Fruit fly (Drosophila melanogaster) whole organism, embryonic: ENCODE results near the gene sni.

ENCODE experiments used
- ATbp ChIP-seq: fragments of 200-800 bp; sonication (Bioruptor generic); optimal IDR thresholded peaks from 2 replicates; lab custom pipeline; 2017; ENCODE audit warnings: missing biosample characterization, mild to moderate bottlenecking, missing genetic modification characterization, missing genetic modification reagents
- Antp ChIP-seq: fragments of 200-800 bp; sonication (Bioruptor generic); optimal IDR thresholded peaks from 3 replicates; lab custom pipeline; 2016; ENCODE audit warnings: missing biosample characterization, missing genetic modification characterization
- Blimp-1 ChIP-seq: fragments of 200-800 bp; sonication (Bioruptor generic); optimal IDR thresholded peaks from 3 replicates; lab custom pipeline; 2018; ENCODE audit warnings: missing biosample characterization, missing genetic modification characterization, mild to moderate bottlenecking, moderate library complexity, missing genetic modification reagents
- CG10147 ChIP-seq: fragments of 200-800 bp; sonication (Bioruptor generic); optimal IDR thresholded peaks from 2 replicates; lab custom pipeline; 2019; ENCODE audit warnings: missing biosample characterization, mild to moderate bottlenecking, missing genetic modification characterization, moderate library complexity
- CG10267 ChIP-seq: fragments of 200-800 bp; sonication (Bioruptor generic); optimal IDR thresholded peaks from 2 replicates; lab custom pipeline; 2018; ENCODE audit warnings: missing biosample characterization, mild to moderate bottlenecking, missing genetic modification characterization, moderate library complexity
- CG11456 ChIP-seq: fragments of 200-800 bp; sonication (Bioruptor generic); IDR thresholded peaks from 3 replicates; pipeline ENCODE4 v1.3.6; 2022; ENCODE audit warnings: missing biosample characterization, missing genetic modification characterization
- CG11695 ChIP-seq: fragments of 200-800 bp; sonication (Bioruptor generic); IDR thresholded peaks from 3 replicates; pipeline ENCODE4 v1.3.6; 2022; ENCODE audit warnings: missing biosample characterization, missing genetic modification characterization
- CG11696 ChIP-seq: fragments of 200-800 bp; sonication (Bioruptor generic); IDR thresholded peaks from 2 replicates; pipeline ENCODE4 v1.3.6; 2022; ENCODE audit warnings: missing biosample characterization, missing genetic modification characterization
- CG15696 ChIP-seq: fragments of 200-800 bp; sonication (Bioruptor generic); optimal IDR thresholded peaks from 2 replicates; lab custom pipeline; 2019; ENCODE audit warnings: missing biosample characterization, mild to moderate bottlenecking, missing genetic modification characterization, moderate library complexity
- CG16815 ChIP-seq: fragments of 200-800 bp; sonication (Bioruptor generic); optimal IDR thresholded peaks from 3 replicates; lab custom pipeline; 2017; ENCODE audit warnings: missing biosample characterization, mild to moderate bottlenecking, missing genetic modification characterization
- CG17612 ChIP-seq: fragments of 200-800 bp; sonication (Bioruptor generic); IDR thresholded peaks from 2 replicates; pipeline ENCODE4 v1.3.6; 2022; ENCODE audit warnings: missing biosample characterization, missing genetic modification characterization
- CG17912 ChIP-seq: fragments of 200-800 bp; sonication (Bioruptor generic); optimal IDR thresholded peaks from 2 replicates; lab custom pipeline; 2018; ENCODE audit warnings: missing biosample characterization, mild to moderate bottlenecking, missing genetic modification characterization
- CG2129 ChIP-seq: fragments of 200-800 bp; sonication (Bioruptor generic); IDR thresholded peaks from 2 replicates; pipeline ENCODE4 v1.3.6; 2022; ENCODE audit warnings: missing biosample characterization, missing genetic modification characterization; ENCODE audit not compliant: partially characterized antibody
- CG2678 ChIP-seq: fragments of 200-800 bp; sonication (Bioruptor generic); optimal IDR thresholded peaks from 3 replicates; lab custom pipeline; 2019; ENCODE audit warnings: missing biosample characterization, mild to moderate bottlenecking, missing genetic modification characterization, moderate library complexity
- CG3163 ChIP-seq: fragments of 200-800 bp; sonication (Bioruptor generic); optimal IDR thresholded peaks from 3 replicates; lab custom pipeline; 2016; ENCODE audit warnings: missing biosample characterization, missing genetic modification characterization
- CG4730 ChIP-seq: fragments of 200-800 bp; sonication (Bioruptor generic); IDR thresholded peaks from 2 replicates; pipeline ENCODE4 v1.3.6; 2022; ENCODE audit warnings: missing biosample characterization, missing genetic modification characterization
- CG5245 ChIP-seq: fragments of 200-800 bp; sonication (Bioruptor generic); optimal IDR thresholded peaks from 3 replicates; lab custom pipeline; 2016; ENCODE audit warnings: missing biosample characterization, missing genetic modification characterization
- CG6654 ChIP-seq: fragments of 200-800 bp; sonication (Bioruptor generic); optimal IDR thresholded peaks from 2 replicates; lab custom pipeline; 2017; ENCODE audit warnings: missing biosample characterization, mild to moderate bottlenecking, missing genetic modification characterization
- CG6765 ChIP-seq: fragments of 200-800 bp; sonication (Bioruptor generic); optimal IDR thresholded peaks from 3 replicates; lab custom pipeline; 2017; ENCODE audit warnings: missing biosample characterization, mild to moderate bottlenecking, missing genetic modification characterization
- CG8281 ChIP-seq: fragments of 200-800 bp; sonication (Bioruptor generic); optimal IDR thresholded peaks from 2 replicates; lab custom pipeline; 2018; ENCODE audit warnings: missing biosample characterization, mild to moderate bottlenecking, missing genetic modification characterization, moderate library complexity
- CrebB ChIP-seq: fragments of 200-800 bp; sonication (Bioruptor generic); optimal IDR thresholded peaks from 3 replicates; lab custom pipeline; 2018; ENCODE audit warnings: missing biosample characterization, mild to moderate bottlenecking, missing genetic modification characterization
- Dref ChIP-seq: fragments of 200-800 bp; sonication (Bioruptor generic); IDR thresholded peaks from 2 replicates; pipeline ENCODE4 v1.3.6; 2022; ENCODE audit warnings: missing biosample characterization, missing genetic modification characterization
- HHEX ChIP-seq: fragments of 200-800 bp; sonication (Bioruptor generic); optimal IDR thresholded peaks from 3 replicates; lab custom pipeline; 2017; ENCODE audit warnings: missing biosample characterization, mild to moderate bottlenecking, missing genetic modification characterization, missing genetic modification reagents
- HmgZ ChIP-seq: fragments of 200-800 bp; sonication (Bioruptor generic); optimal IDR thresholded peaks from 2 replicates; lab custom pipeline; 2018; ENCODE audit warnings: missing biosample characterization, mild to moderate bottlenecking, missing genetic modification characterization
- Hmx ChIP-seq: fragments of 200-800 bp; sonication (Bioruptor generic); optimal IDR thresholded peaks from 2 replicates; lab custom pipeline; 2016; ENCODE audit warnings: missing biosample characterization, missing genetic modification characterization
- Lim3 ChIP-seq: fragments of 200-800 bp; sonication (Bioruptor generic); IDR thresholded peaks from 2 replicates; pipeline ENCODE4 v1.3.6; 2022; ENCODE audit warnings: missing biosample characterization, missing genetic modification characterization
- Med ChIP-seq: fragments of 200-800 bp; sonication (Bioruptor generic); peaks from one replicate; lab custom pipeline; 2016; ENCODE audit warnings: missing biosample characterization, missing genetic modification characterization, mild to moderate bottlenecking, inconsistent platforms, moderate library complexity
- Meics ChIP-seq: fragments of 200-800 bp; sonication (Bioruptor generic); optimal IDR thresholded peaks from 2 replicates; lab custom pipeline; 2017; ENCODE audit warnings: missing biosample characterization, mild to moderate bottlenecking, missing genetic modification characterization
- NC2α ChIP-seq: fragments of 200-800 bp; sonication (Bioruptor generic); optimal IDR thresholded peaks from 2 replicates; lab custom pipeline; 2016; ENCODE audit warnings: missing biosample characterization, missing genetic modification characterization
- Nf-YC ChIP-seq: fragments of 200-800 bp; optimal IDR thresholded peaks from 3 replicates; lab custom pipeline; 2019; ENCODE audit warnings: missing biosample characterization, mild to moderate bottlenecking, missing genetic modification characterization, moderate library complexity
- Oaz ChIP-seq: fragments of 200-800 bp; sonication (Bioruptor generic); IDR thresholded peaks from 2 replicates; pipeline ENCODE4 v1.3.6; 2022; ENCODE audit warnings: missing biosample characterization, missing genetic modification characterization
- Sox100B ChIP-seq: fragments of 200-800 bp; sonication (Bioruptor generic); optimal IDR thresholded peaks from 3 replicates; lab custom pipeline; 2018; ENCODE audit warnings: missing biosample characterization, mild to moderate bottlenecking, missing genetic modification characterization
- Taf1 ChIP-seq: fragments of 200-800 bp; sonication (Bioruptor generic); IDR thresholded peaks from 2 replicates; pipeline ENCODE4 v1.3.6; 2022; ENCODE audit warnings: missing biosample characterization, missing genetic modification characterization
- bab2 ChIP-seq: fragments of 200-800 bp; sonication (Bioruptor generic); optimal IDR thresholded peaks from 2 replicates; lab custom pipeline; 2016; ENCODE audit warnings: missing biosample characterization, missing genetic modification characterization
- corto ChIP-seq: fragments of 200-800 bp; sonication (Bioruptor generic); optimal IDR thresholded peaks from 2 replicates; lab custom pipeline; 2016; ENCODE audit warnings: missing biosample characterization, mild to moderate bottlenecking, missing genetic modification characterization, moderate library complexity
- crp ChIP-seq, 2 experiments: fragments of 200-800 bp; sonication (Bioruptor generic); optimal IDR thresholded peaks; 2 replicates in 1 of 2; 3 replicates in 1 of 2; lab custom pipeline; 2017; ENCODE audit warnings: missing biosample characterization in 2 of 2, missing genetic modification characterization in 2 of 2, mild to moderate bottlenecking in 1 of 2, moderate library complexity in 1 of 2
- disco-r ChIP-seq: fragments of 200-800 bp; sonication (Bioruptor generic); optimal IDR thresholded peaks from 2 replicates; lab custom pipeline; 2016; ENCODE audit warnings: missing biosample characterization, missing genetic modification characterization
- dysf ChIP-seq: fragments of 200-800 bp; sonication (Bioruptor generic); IDR thresholded peaks from 3 replicates; pipeline ENCODE4 v1.3.6; 2022; ENCODE audit warnings: missing biosample characterization, missing genetic modification characterization
- ems ChIP-seq: fragments of 200-800 bp; sonication (Bioruptor generic); optimal IDR thresholded peaks from 3 replicates; lab custom pipeline; 2016; ENCODE audit warnings: missing biosample characterization, missing genetic modification characterization
- grn ChIP-seq: fragments of 200-800 bp; sonication (Bioruptor generic); optimal IDR thresholded peaks from 3 replicates; lab custom pipeline; 2017; ENCODE audit warnings: missing biosample characterization, missing genetic modification characterization
- kay ChIP-seq: fragments of 200-800 bp; sonication (Bioruptor generic); optimal IDR thresholded peaks from 2 replicates; lab custom pipeline; 2016; ENCODE audit warnings: missing biosample characterization, missing genetic modification characterization
- ken ChIP-seq: fragments of 200-800 bp; sonication (Bioruptor generic); IDR thresholded peaks from 3 replicates; pipeline ENCODE4 v1.3.6; 2022; ENCODE audit warnings: missing biosample characterization, missing genetic modification characterization
- klu ChIP-seq: fragments of 200-800 bp; sonication (Bioruptor generic); IDR thresholded peaks from 2 replicates; pipeline ENCODE4 v1.3.6; 2022; ENCODE audit warnings: missing biosample characterization, missing genetic modification characterization
- lmd ChIP-seq: fragments of 200-800 bp; sonication (Bioruptor generic); IDR thresholded peaks from 2 replicates; pipeline ENCODE4 v1.3.6; 2022; ENCODE audit warnings: missing biosample characterization, missing genetic modification characterization
- onecut ChIP-seq: fragments of 200-800 bp; sonication (Bioruptor generic); IDR thresholded peaks from 2 replicates; pipeline ENCODE4 v1.3.6; 2022; ENCODE audit warnings: missing biosample characterization, missing genetic modification characterization
- rib ChIP-seq: fragments of 200-800 bp; sonication (Bioruptor generic); IDR thresholded peaks from 2 replicates; pipeline ENCODE4 v1.3.6; 2022; ENCODE audit warnings: missing biosample characterization, missing genetic modification characterization
- shn ChIP-seq: fragments of 200-800 bp; sonication (Bioruptor generic); optimal IDR thresholded peaks from 3 replicates; lab custom pipeline; 2016; ENCODE audit warnings: missing biosample characterization, missing genetic modification characterization
- slp2 ChIP-seq: fragments of 200-800 bp; sonication (Bioruptor generic); optimal IDR thresholded peaks from 2 replicates; lab custom pipeline; 2016; ENCODE audit warnings: missing biosample characterization, missing genetic modification characterization
- tll ChIP-seq, 2 experiments: fragments of 200-800 bp in 1 of 2; fragments of >200 bp in 1 of 2; sonication (Bioruptor generic) in 1 of 2; optimal IDR thresholded peaks; 2 replicates each; lab custom pipeline; 2017 to 2019; ENCODE audit warnings: missing biosample characterization in 2 of 2, missing genetic modification characterization in 2 of 2, mild to moderate bottlenecking in 1 of 2, moderate library complexity in 1 of 2
- trh ChIP-seq: fragments of 200-800 bp; sonication (Bioruptor generic); optimal IDR thresholded peaks from 2 replicates; lab custom pipeline; 2016; ENCODE audit warnings: missing biosample characterization, missing genetic modification characterization
- ttk ChIP-seq: fragments of 200-800 bp; sonication (Bioruptor generic); IDR thresholded peaks from 2 replicates; pipeline ENCODE4 v2.1.2; 2022; ENCODE audit warnings: missing biosample characterization, missing genetic modification characterization

sni gene

DNA sequence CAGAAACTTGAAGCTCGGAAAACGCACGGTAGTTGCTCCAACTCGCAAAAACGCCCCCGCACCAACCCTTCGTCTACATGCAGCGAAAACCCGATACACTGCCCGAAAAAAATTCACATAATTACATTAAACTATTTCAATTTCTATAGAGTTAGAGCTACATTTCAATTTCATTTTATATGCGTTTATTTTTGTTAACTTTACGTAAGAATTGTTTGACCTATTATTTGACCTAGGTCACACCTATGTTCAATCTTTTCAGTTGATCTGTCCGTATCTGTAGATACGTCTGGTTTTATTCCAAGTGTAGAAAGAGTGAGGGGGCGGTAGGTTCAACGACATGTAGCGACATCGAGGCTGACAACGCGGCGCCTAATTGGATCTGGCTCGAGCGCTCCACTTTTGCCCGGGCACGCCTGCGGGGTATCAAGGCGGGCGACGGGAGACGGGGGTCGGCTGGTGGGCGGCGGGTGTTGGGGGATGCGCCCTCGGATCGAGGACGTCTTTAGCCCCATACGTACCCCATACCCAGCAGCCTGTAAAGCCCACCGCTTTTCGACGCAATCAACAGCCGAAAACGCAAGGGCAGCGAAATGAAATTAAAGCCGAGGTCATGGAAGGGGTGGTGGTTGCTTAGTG lies 41.0 kb downstream of the sni start (continued):
- no peak for TF ChIP-seq CG16815 (GFP tag; lab: Kevin White, UChicago)
- TF ChIP-seq Hmx = no peak
- peak; percentile 65 for TF ChIP-seq CG11695
- no peak for TF ChIP-seq slp2 (GFP tag; lab: Kevin White, UChicago)
- TF ChIP-seq CG8281 = no peak
- TF ChIP-seq lmd (GFP tag; lab: Robert Waterston, UW) = peak; percentile 24; the same call in 1 of the 2 replicates
- no peak for TF ChIP-seq CG10267
- TF ChIP-seq CG2678 (tag; lab: Kevin White, UChicago) = peak; percentile 64
- no peak for TF ChIP-seq HmgZ (tag; lab: Kevin White, UChicago)
- TF ChIP-seq Sox100B (GFP tag; lab: Kevin White, UChicago) = no peak
- TF ChIP-seq grn (GFP tag; lab: Kevin White, UChicago) = no peak
- TF ChIP-seq ATbp = no peak
- TF ChIP-seq shn = no peak
- TF ChIP-seq CG10147 (GFP tag; lab: Kevin White, UChicago) = no peak
- TF ChIP-seq CG6765 = peak; percentile 4
- TF ChIP-seq CG3163 (GFP tag; lab: Kevin White, UChicago) = no peak
- peak; percentile 4 for TF ChIP-seq Antp (GFP tag; lab: Kevin White, UChicago)
- peak; percentile 77 for TF ChIP-seq Med (GFP tag; lab: Kevin White, UChicago)
- no peak for TF ChIP-seq corto (GFP tag; lab: Kevin White, UChicago)
- no peak for TF ChIP-seq CG17612
- no peak for TF ChIP-seq CrebB (tag; lab: Kevin White, UChicago)
- no peak for TF ChIP-seq onecut
- TF ChIP-seq crp (GFP tag; optimal IDR thresholded peaks at IDR 0.05; lab: Kevin White, UChicago) = no peak
- TF ChIP-seq kay = no peak
- TF ChIP-seq bab2 = no peak
- TF ChIP-seq Lim3 = no peak
- TF ChIP-seq CG6654 (GFP tag; lab: Kevin White, UChicago) = no peak
- no peak for TF ChIP-seq tll (GFP tag; optimal IDR thresholded peaks at IDR 0.05; lab: Kevin White, UChicago)
- TF ChIP-seq Nf-YC (tag; lab: Kevin White, UChicago) = peak; percentile 14
- no peak for TF ChIP-seq rib (GFP tag; lab: Robert Waterston, UW)
- TF ChIP-seq CG17912 (GFP tag; lab: Kevin White, UChicago) = no peak
- TF ChIP-seq Dref = no peak
- no peak for TF ChIP-seq trh
- no peak for TF ChIP-seq disco-r (GFP tag; lab: Kevin White, UChicago)
- TF ChIP-seq CG11456 = no peak
- TF ChIP-seq ken (GFP tag; lab: Robert Waterston, UW) = no peak
- no peak for TF ChIP-seq ems (GFP tag; lab: Kevin White, UChicago)
- TF ChIP-seq dysf (GFP tag; lab: Robert Waterston, UW) = peak; percentile 50; the same call in 1 of the 3 replicates
- TF ChIP-seq klu (GFP tag; lab: Robert Waterston, UW) = no peak
- no peak for TF ChIP-seq CG15696 (tag; lab: Kevin White, UChicago)
- no peak for TF ChIP-seq HHEX (GFP tag; lab: Kevin White, UChicago)
- TF ChIP-seq NC2α (GFP tag; lab: Kevin White, UChicago) = no peak
- TF ChIP-seq Blimp-1 = peak; percentile 29
- TF ChIP-seq Taf1 = no peak
- TF ChIP-seq CG4730 (GFP tag; lab: Robert Waterston, UW) = no peak
- no peak for TF ChIP-seq CG2129 (GFP tag; lab: Robert Waterston, UW)
- TF ChIP-seq Oaz (GFP tag; lab: Robert Waterston, UW) = no peak
- no peak for TF ChIP-seq CG5245 (GFP tag; lab: Kevin White, UChicago)
- TF ChIP-seq CG11696 (GFP tag; lab: Robert Waterston, UW) = no peak
- no peak for TF ChIP-seq ttk (GFP tag; lab: Robert Waterston, UW)
- peak; percentile 21 for TF ChIP-seq Meics (GFP tag; lab: Kevin White, UChicago)
